Fruit fly (Drosophila melanogaster): ENCODE data around the gene Clk.

The Clk gene

dm6 chr3L:7775365-7775905 is at the start of gene Clk:
Clk (minus strand) TSS chr3L:7775603.
- TF ChIP-seq Pif1A (GFP tag; optimal IDR thresholded peaks at IDR 0.05) (no peak), CG9948 (tag; optimal IDR thresholded peaks at IDR 0.05) (no peak), Snoo (tag; optimal IDR thresholded peaks at IDR 0.05) (no peak), CG13204 (GFP tag; optimal IDR thresholded peaks at IDR 0.05) (no peak), Pif1B (GFP tag; optimal IDR thresholded peaks at IDR 0.05) (no peak), CG8301 (tag; optimal IDR thresholded peaks at IDR 0.05) (no peak), Ets98B (GFP tag; IDR thresholded peaks at IDR 0.05) (no peak), CG34367 (tag; optimal IDR thresholded peaks at IDR 0.05) (no peak), D1 (tag; optimal IDR thresholded peaks at IDR 0.05) (no peak)

- no peak for TF ChIP-seq EcR (GFP tag; optimal IDR thresholded peaks at IDR 0.05)
- TF ChIP-seq CG32121 (GFP tag; IDR thresholded peaks at IDR 0.05): 0 out of 2 replicates have a peak, but pooled peaks have one; percentile 20
- no peak for TF ChIP-seq Snoo (tag; optimal IDR thresholded peaks at IDR 0.05)
- TF ChIP-seq Pif1A (GFP tag; optimal IDR thresholded peaks at IDR 0.05): no peak
Observed at dm6 chr3L:7823198-7823597, 47.8 kb upstream of the Clk start.

dm6 chr3L:7821615-7822574 is 46.5 kb upstream of the Clk start:
- no peak for TF ChIP-seq fd96Ca (GFP tag; IDR thresholded peaks at IDR 0.05)
- no peak for TF ChIP-seq CG9948 (tag; optimal IDR thresholded peaks at IDR 0.05)
- TF ChIP-seq CG12605 (GFP tag; IDR thresholded peaks at IDR 0.05): 0 out of 2 replicates have a peak, but pooled peaks have one; percentile 9

- no peak for TF ChIP-seq Pif1B (GFP tag; optimal IDR thresholded peaks at IDR 0.05)
- no peak for TF ChIP-seq CG32121 (GFP tag; IDR thresholded peaks at IDR 0.05)
- TF ChIP-seq gl (tag; optimal IDR thresholded peaks at IDR 0.05): no peak
- TF ChIP-seq CG34367 (tag; optimal IDR thresholded peaks at IDR 0.05): no peak
- no peak for TF ChIP-seq Pif1A (GFP tag; optimal IDR thresholded peaks at IDR 0.05)
- TF ChIP-seq Ets98B (GFP tag; IDR thresholded peaks at IDR 0.05): no peak
- no peak for TF ChIP-seq CG10348 (GFP tag; IDR thresholded peaks at IDR 0.05)
- no peak for TF ChIP-seq Snoo (tag; optimal IDR thresholded peaks at IDR 0.05)
- TF ChIP-seq CG12605 (GFP tag; IDR thresholded peaks at IDR 0.05): no peak
- no peak for TF ChIP-seq CG8301 (tag; optimal IDR thresholded peaks at IDR 0.05)
- no peak for TF ChIP-seq CG17806 (tag; optimal IDR thresholded peaks at IDR 0.05)
- no peak for TF ChIP-seq CG9948 (tag; optimal IDR thresholded peaks at IDR 0.05)
- TF ChIP-seq rn (GFP tag; IDR thresholded peaks at IDR 0.05): no peak
- TF ChIP-seq D1 (tag; optimal IDR thresholded peaks at IDR 0.05): no peak
- TF ChIP-seq CG13204 (GFP tag; optimal IDR thresholded peaks at IDR 0.05): no peak
Observed at dm6 chr3L:7821169-7821568, 45.8 kb upstream of the Clk start.

- TF ChIP-seq gl (tag; optimal IDR thresholded peaks at IDR 0.05) (no peak), CG13204 (GFP tag; optimal IDR thresholded peaks at IDR 0.05) (no peak), EcR (GFP tag; optimal IDR thresholded peaks at IDR 0.05) (no peak), CG4496 (GFP tag; IDR thresholded peaks at IDR 0.05) (no peak), CG12605 (GFP tag; IDR thresholded peaks at IDR 0.05) (no peak), Ets98B (GFP tag; IDR thresholded peaks at IDR 0.05) (no peak), CG9948 (tag; optimal IDR thresholded peaks at IDR 0.05) (no peak), CG34367 (tag; optimal IDR thresholded peaks at IDR 0.05) (no peak), rn (GFP tag; IDR thresholded peaks at IDR 0.05) (no peak)
Observed at dm6 chr3L:7820236-7820635, 44.8 kb upstream of the Clk start.

dm6 chr3L:7818473-7818980 is 43.1 kb upstream of the Clk start:
- TF ChIP-seq CG8301 (tag; optimal IDR thresholded peaks at IDR 0.05) (peak; percentile 5), CG15710 (tag; optimal IDR thresholded peaks at IDR 0.05) (no peak), rn (GFP tag; IDR thresholded peaks at IDR 0.05) (no peak), CG4496 (GFP tag; IDR thresholded peaks at IDR 0.05) (peak; percentile 51; the same call in 1 of the 3 replicates), CG14655 (GFP tag; optimal IDR thresholded peaks at IDR 0.05) (peak; percentile 49), EcR (GFP tag; optimal IDR thresholded peaks at IDR 0.05) (no peak), Snoo (tag; optimal IDR thresholded peaks at IDR 0.05) (no peak), Pif1B (GFP tag; optimal IDR thresholded peaks at IDR 0.05) (no peak), CG32121 (GFP tag; IDR thresholded peaks at IDR 0.05) (0 out of 2 replicates have a peak, but pooled peaks have one; percentile 13), Ets98B (GFP tag; IDR thresholded peaks at IDR 0.05) (peak; percentile 60; the same call in 1 of the 2 replicates), D1 (tag; optimal IDR thresholded peaks at IDR 0.05) (no peak)

- TF ChIP-seq CG14655 (GFP tag; optimal IDR thresholded peaks at IDR 0.05) (no peak), CG8301 (tag; optimal IDR thresholded peaks at IDR 0.05) (no peak), CG4496 (GFP tag; IDR thresholded peaks at IDR 0.05) (no peak), D1 (tag; optimal IDR thresholded peaks at IDR 0.05) (no peak), rn (GFP tag; IDR thresholded peaks at IDR 0.05) (no peak), CG12605 (GFP tag; IDR thresholded peaks at IDR 0.05) (no peak), gl (tag; optimal IDR thresholded peaks at IDR 0.05) (no peak), CG17806 (tag; optimal IDR thresholded peaks at IDR 0.05) (no peak), CG9948 (tag; optimal IDR thresholded peaks at IDR 0.05) (no peak), EcR (GFP tag; optimal IDR thresholded peaks at IDR 0.05) (no peak), CG13204 (GFP tag; optimal IDR thresholded peaks at IDR 0.05) (no peak), CG8159 (tag; optimal IDR thresholded peaks at IDR 0.05) (no peak), CG10348 (GFP tag; IDR thresholded peaks at IDR 0.05) (no peak), CG15710 (tag; optimal IDR thresholded peaks at IDR 0.05) (no peak), fd96Ca (GFP tag; IDR thresholded peaks at IDR 0.05) (no peak), Pif1A (GFP tag; optimal IDR thresholded peaks at IDR 0.05) (no peak)
Observed at dm6 chr3L:7817194-7817593, 41.8 kb upstream of the Clk start.

Data from whole organism, pupa.